Worm (Caenorhabditis elegans) whole organism, L1 larva: ENCODE results near the gene klp-19.

Experiments used
- C04F5.9 ChIP-seq: sonication (generic microtip); optimal IDR thresholded peaks from 2 replicates; lab custom pipeline; 2016; ENCODE audit warnings: missing genetic modification characterization, missing compliant biosample characterization
- C16A3.4 ChIP-seq: fragments of 150-350 bp; optimal IDR thresholded peaks from 2 replicates; lab custom pipeline; 2014; ENCODE audit warnings: missing biosample characterization, missing genetic modification characterization
- C34B4.2 ChIP-seq: sonication (generic microtip); optimal IDR thresholded peaks from 2 replicates; lab custom pipeline; 2017; ENCODE audit warnings: mild to moderate bottlenecking, missing genetic modification characterization, missing compliant biosample characterization
- Y116A8C.19 ChIP-seq: sonication (generic microtip); optimal IDR thresholded peaks from 2 replicates; lab custom pipeline; 2016; ENCODE audit warnings: missing compliant biosample characterization, missing genetic modification characterization, borderline replicate concordance
- aha-1 ChIP-seq: fragments of 150-350 bp; optimal IDR thresholded peaks from 2 replicates; lab custom pipeline; 2014; ENCODE audit warnings: missing biosample characterization, missing genetic modification characterization
- alr-1 ChIP-seq: fragments of 200-800 bp; sonication (Bioruptor generic); optimal IDR thresholded peaks from 2 replicates; lab custom pipeline; 2018; ENCODE audit warnings: borderline replicate concordance, mild to moderate bottlenecking, missing genetic modification characterization, missing compliant biosample characterization
- aly-2 ChIP-seq: fragments of 150-350 bp; optimal IDR thresholded peaks from 2 replicates; lab custom pipeline; 2014; ENCODE audit warnings: missing biosample characterization, missing genetic modification characterization
- ama-1 ChIP-seq: fragments of 150-350 bp; optimal IDR thresholded peaks from 2 replicates; lab custom pipeline; 2014
- blmp-1 ChIP-seq: fragments of 150-350 bp; optimal IDR thresholded peaks from 2 replicates; lab custom pipeline; 2014; ENCODE audit warnings: missing biosample characterization, missing genetic modification characterization
- ceh-63 ChIP-seq: fragments of 200-800 bp; sonication (Bioruptor generic); optimal IDR thresholded peaks from 2 replicates; lab custom pipeline; 2018; ENCODE audit warnings: mild to moderate bottlenecking, missing genetic modification characterization, missing compliant biosample characterization
- ceh-82 ChIP-seq, 3 experiments: fragments of 150-350 bp in 1 of 3; sonication (generic microtip) in 2 of 3; optimal IDR thresholded peaks; 2 replicates each; lab custom pipeline; 2014 to 2017; ENCODE audit warnings: missing biosample characterization in 3 of 3, missing genetic modification characterization in 3 of 3
- ceh-88 ChIP-seq: fragments of 200-800 bp; sonication (Bioruptor generic); IDR thresholded peaks from 2 replicates; pipeline ENCODE4 v1.3.6; 2022; ENCODE audit warnings: missing genetic modification characterization, missing compliant biosample characterization
- ceh-90 ChIP-seq: sonication (generic microtip); optimal IDR thresholded peaks from 2 replicates; lab custom pipeline; 2016; ENCODE audit warnings: missing genetic modification characterization, missing compliant biosample characterization
- ces-1 ChIP-seq: fragments of 150-350 bp; optimal IDR thresholded peaks from 2 replicates; lab custom pipeline; 2014; ENCODE audit warnings: missing biosample characterization, missing genetic modification reagents, missing genetic modification characterization
- dpl-1 ChIP-seq, 3 experiments: fragments of 150-350 bp in 2 of 3; sonication (generic microtip) in 1 of 3; optimal IDR thresholded peaks; 2 replicates each; lab custom pipeline; 2014 to 2017; ENCODE audit warnings: missing biosample characterization in 3 of 3, missing genetic modification characterization in 3 of 3, missing genetic modification reagents in 3 of 3
- dsc-1 ChIP-seq: sonication (generic microtip); optimal IDR thresholded peaks from 2 replicates; lab custom pipeline; 2016; ENCODE audit warnings: mild to moderate bottlenecking, missing genetic modification characterization, missing compliant biosample characterization
- efl-3 ChIP-seq: fragments of 200-800 bp; sonication (Bioruptor generic); optimal IDR thresholded peaks from 2 replicates; lab custom pipeline; 2018; ENCODE audit warnings: mild to moderate bottlenecking, missing genetic modification characterization, missing compliant biosample characterization
- egl-27 ChIP-seq, 2 experiments: fragments of 150-350 bp in 1 of 2; sonication (generic microtip); optimal IDR thresholded peaks; 3 replicates each; lab custom pipeline; 2017 to 2018; ENCODE audit warnings: missing biosample characterization in 2 of 2, missing genetic modification characterization in 2 of 2, missing genetic modification reagents in 2 of 2
- fkh-4 ChIP-seq: sonication (generic microtip); optimal IDR thresholded peaks from 2 replicates; lab custom pipeline; 2016; ENCODE audit warnings: missing compliant biosample characterization, missing genetic modification characterization, borderline replicate concordance
- grh-1 ChIP-seq: fragments of 200-800 bp; sonication (Bioruptor generic); IDR thresholded peaks from 2 replicates; pipeline ENCODE4 v1.3.6; 2022; ENCODE audit warnings: missing genetic modification reagents, missing genetic modification characterization, missing compliant biosample characterization
- hlh-17 ChIP-seq: fragments of 200-800 bp; sonication (Bioruptor generic); optimal IDR thresholded peaks from 2 replicates; lab custom pipeline; 2018; ENCODE audit warnings: missing genetic modification characterization, mild to moderate bottlenecking, missing compliant biosample characterization, moderate library complexity, borderline replicate concordance
- hlh-4 ChIP-seq: sonication (generic microtip); optimal IDR thresholded peaks from 2 replicates; lab custom pipeline; 2016; ENCODE audit warnings: mild to moderate bottlenecking, missing genetic modification characterization, missing compliant biosample characterization
- irx-1 ChIP-seq: sonication (generic microtip); optimal IDR thresholded peaks from 2 replicates; lab custom pipeline; 2016; ENCODE audit warnings: missing genetic modification characterization, missing compliant biosample characterization
- isw-1 ChIP-seq: fragments of 200-800 bp; sonication (Bioruptor generic); IDR thresholded peaks from 2 replicates; pipeline ENCODE4 v1.3.6; 2022; ENCODE audit warnings: missing genetic modification characterization, missing compliant biosample characterization
- jun-1 ChIP-seq: fragments of 150-350 bp; optimal IDR thresholded peaks from 2 replicates; lab custom pipeline; 2014; ENCODE audit warnings: missing biosample characterization, missing genetic modification reagents, missing genetic modification characterization
- lin-15B ChIP-seq: fragments of 150-350 bp; sonication (generic microtip); optimal IDR thresholded peaks from 3 replicates; lab custom pipeline; 2014; ENCODE audit warnings: missing biosample characterization, missing genetic modification characterization
- lin-39 ChIP-seq: fragments of 150-350 bp; optimal IDR thresholded peaks from 2 replicates; lab custom pipeline; 2014; ENCODE audit warnings: missing biosample characterization, missing genetic modification reagents, missing genetic modification characterization
- lir-3 ChIP-seq: sonication (generic microtip); optimal IDR thresholded peaks from 2 replicates; lab custom pipeline; 2016; ENCODE audit warnings: mild to moderate bottlenecking, missing genetic modification characterization, moderate library complexity, missing compliant biosample characterization; ENCODE audit not compliant: poor library complexity
- lsy-2 ChIP-seq, 2 experiments: fragments of 150-350 bp; optimal IDR thresholded peaks; 2 replicates each; lab custom pipeline; 2014; ENCODE audit warnings: missing biosample characterization in 2 of 2, missing genetic modification characterization in 2 of 2
- mab-9 ChIP-seq: fragments of 200-800 bp; sonication (Bioruptor generic); IDR thresholded peaks from 2 replicates; pipeline ENCODE4 v1.3.6; 2022; ENCODE audit warnings: missing genetic modification reagents, missing genetic modification characterization, missing compliant biosample characterization
- mdl-1 ChIP-seq, 2 experiments: fragments of 150-350 bp; optimal IDR thresholded peaks; 2 replicates each; lab custom pipeline; 2014 to 2017; ENCODE audit warnings: missing biosample characterization in 2 of 2, missing genetic modification characterization in 2 of 2, inconsistent platforms in 1 of 2
- nhr-11 ChIP-seq: fragments of 150-350 bp; optimal IDR thresholded peaks from 2 replicates; lab custom pipeline; 2014; ENCODE audit warnings: missing biosample characterization, missing genetic modification characterization
- nhr-19 ChIP-seq: fragments of 200-800 bp; sonication (Bioruptor generic); conservative IDR thresholded peaks from 2 replicates; pipeline ENCODE4 v1.3.6; 2022; ENCODE audit warnings: missing genetic modification characterization, missing compliant biosample characterization
- nhr-20 ChIP-seq: sonication (generic microtip); optimal IDR thresholded peaks from 2 replicates; lab custom pipeline; 2016; ENCODE audit warnings: mild to moderate bottlenecking, missing genetic modification characterization, missing compliant biosample characterization
- nhr-237 ChIP-seq: fragments of 150-350 bp; optimal IDR thresholded peaks from 2 replicates; lab custom pipeline; 2014; ENCODE audit warnings: missing biosample characterization, missing genetic modification characterization
- nhr-28 ChIP-seq: fragments of 150-350 bp; optimal IDR thresholded peaks from 2 replicates; lab custom pipeline; 2014; ENCODE audit warnings: missing biosample characterization, missing genetic modification characterization
- nhr-47 ChIP-seq: sonication (generic microtip); optimal IDR thresholded peaks from 2 replicates; lab custom pipeline; 2016; ENCODE audit warnings: mild to moderate bottlenecking, missing genetic modification characterization, moderate library complexity, missing compliant biosample characterization
- nhr-85 ChIP-seq: sonication (generic microtip); peaks from one replicate; lab custom pipeline; 2016; ENCODE audit warnings: missing genetic modification characterization, inconsistent platforms, missing compliant biosample characterization
- nhr-90 ChIP-seq: sonication (generic microtip); optimal IDR thresholded peaks from 2 replicates; lab custom pipeline; 2016; ENCODE audit warnings: mild to moderate bottlenecking, missing genetic modification characterization, missing compliant biosample characterization; ENCODE audit not compliant: poor library complexity
- pax-3 ChIP-seq: fragments of 200-800 bp; sonication (Bioruptor generic); optimal IDR thresholded peaks from 2 replicates; lab custom pipeline; 2018; ENCODE audit warnings: mild to moderate bottlenecking, missing genetic modification characterization, moderate library complexity, missing compliant biosample characterization
- pqm-1 ChIP-seq: sonication (generic microtip); optimal IDR thresholded peaks from 3 replicates; lab custom pipeline; 2017; ENCODE audit warnings: missing biosample characterization, missing genetic modification characterization
- rnt-1 ChIP-seq: sonication (generic microtip); optimal IDR thresholded peaks from 2 replicates; lab custom pipeline; 2016; ENCODE audit warnings: mild to moderate bottlenecking, missing genetic modification characterization, moderate library complexity, missing compliant biosample characterization
- skn-1 ChIP-seq: fragments of 150-350 bp; optimal IDR thresholded peaks from 2 replicates; lab custom pipeline; 2014; ENCODE audit warnings: missing biosample characterization, missing genetic modification characterization
- snu-23 ChIP-seq: sonication (generic microtip); optimal IDR thresholded peaks from 2 replicates; lab custom pipeline; 2016; ENCODE audit warnings: missing genetic modification characterization, missing compliant biosample characterization
- sox-4 ChIP-seq: sonication (generic microtip); optimal IDR thresholded peaks from 2 replicates; lab custom pipeline; 2016; ENCODE audit warnings: missing genetic modification characterization, missing compliant biosample characterization
- sptf-1 ChIP-seq: fragments of 150-350 bp; optimal IDR thresholded peaks from 2 replicates; lab custom pipeline; 2014; ENCODE audit warnings: missing biosample characterization, missing genetic modification characterization
- sup-37 ChIP-seq: fragments of 200-800 bp; sonication (Bioruptor generic); optimal IDR thresholded peaks from 2 replicates; lab custom pipeline; 2018; ENCODE audit warnings: mild to moderate bottlenecking, missing genetic modification characterization, missing compliant biosample characterization
- tbx-2 ChIP-seq: sonication (generic microtip); optimal IDR thresholded peaks from 2 replicates; lab custom pipeline; 2016; ENCODE audit warnings: missing genetic modification characterization, missing compliant biosample characterization
- tlp-1 ChIP-seq: fragments of 150-350 bp; optimal IDR thresholded peaks from 2 replicates; lab custom pipeline; 2014; ENCODE audit warnings: missing biosample characterization, missing genetic modification characterization
- unc-86 ChIP-seq: sonication (generic microtip); optimal IDR thresholded peaks from 2 replicates; lab custom pipeline; 2016; ENCODE audit warnings: missing genetic modification characterization, missing compliant biosample characterization
- vab-15 ChIP-seq: sonication (generic microtip); optimal IDR thresholded peaks from 2 replicates; lab custom pipeline; 2017; ENCODE audit warnings: missing genotype, mild to moderate bottlenecking, missing genetic modification characterization, missing compliant biosample characterization
- xbp-1 ChIP-seq: sonication (generic microtip); optimal IDR thresholded peaks from 2 replicates; lab custom pipeline; 2016; ENCODE audit warnings: missing genetic modification characterization, missing compliant biosample characterization
- zag-1 ChIP-seq: fragments of 150-350 bp; optimal IDR thresholded peaks from 2 replicates; lab custom pipeline; 2014; ENCODE audit warnings: missing biosample characterization, missing genetic modification characterization
- ztf-4 ChIP-seq: fragments of 150-350 bp; optimal IDR thresholded peaks from 2 replicates; lab custom pipeline; 2014; ENCODE audit warnings: missing biosample characterization, missing genetic modification characterization

The klp-19 gene

ce11 chrIII:13310552-13310951 is 3.5 kb upstream of the klp-19 start (continued):
- no peak for TF ChIP-seq vab-15 (tag; lab: Kevin White, UChicago)
- TF ChIP-seq aly-2 (tag; lab: Kevin White, UChicago) = no peak
- TF ChIP-seq sox-4 (tag; lab: Kevin White, UChicago) = no peak
- TF ChIP-seq Y116A8C.19 (tag; lab: Kevin White, UChicago) = no peak
- no peak for TF ChIP-seq lin-15B (tag; lab: Kevin White, UChicago)
- TF ChIP-seq aha-1 (tag; lab: Kevin White, UChicago) = no peak
- TF ChIP-seq ceh-82 (tag; optimal IDR thresholded peaks at IDR 0.05; lab: Kevin White, UChicago) = no peak
- TF ChIP-seq hlh-4 (tag; lab: Kevin White, UChicago) = no peak
- peak; percentile 12 to 40 (median 27) for TF ChIP-seq dpl-1 (GFP tag; optimal IDR thresholded peaks at IDR 0.05; lab: Kevin White, UChicago)
- no peak for TF ChIP-seq efl-3 (GFP tag; lab: Kevin White, UChicago)
- TF ChIP-seq blmp-1 (tag; lab: Kevin White, UChicago) = no peak
- no peak for TF ChIP-seq nhr-11 (tag; lab: Kevin White, UChicago)
- no peak for TF ChIP-seq C16A3.4
- no peak for TF ChIP-seq hlh-17
- no peak for TF ChIP-seq mab-9 (GFP tag; lab: Robert Waterston, UW)
- no peak for TF ChIP-seq xbp-1 (tag; lab: Kevin White, UChicago)
- TF ChIP-seq mdl-1 (tag; optimal IDR thresholded peaks at IDR 0.05; lab: Kevin White, UChicago) = no peak
- TF ChIP-seq pqm-1 (tag; lab: Kevin White, UChicago) = no peak
- no peak for TF ChIP-seq ceh-88
- TF ChIP-seq C34B4.2 = no peak
- no peak for TF ChIP-seq nhr-28 (tag; lab: Kevin White, UChicago)
- no peak for TF ChIP-seq alr-1 (tag; lab: Kevin White, UChicago)
- TF ChIP-seq ceh-63 (GFP tag; lab: Kevin White, UChicago) = no peak
- 0 out of 2 replicates have a peak, but pooled peaks have one; percentile 2 for TF ChIP-seq nhr-19
- TF ChIP-seq isw-1 (GFP tag; lab: Robert Waterston, UW) = no peak
- no peak for TF ChIP-seq ceh-90 (tag; lab: Kevin White, UChicago)
- no peak for TF ChIP-seq sptf-1 (tag; lab: Kevin White, UChicago)
- TF ChIP-seq jun-1 (tag; lab: Kevin White, UChicago) = peak; percentile 8
- TF ChIP-seq nhr-85 (tag; lab: Kevin White, UChicago) = no peak
- TF ChIP-seq fkh-4 = no peak
- TF ChIP-seq irx-1 (tag; lab: Kevin White, UChicago) = no peak
- peak; percentile 57 for TF ChIP-seq snu-23 (GFP tag; lab: Kevin White, UChicago)
- TF ChIP-seq unc-86 = no peak
- TF ChIP-seq lsy-2 (tag; optimal IDR thresholded peaks at IDR 0.05; lab: Kevin White, UChicago) = peak in 1 of 2 experiments; percentile 23
- no peak for TF ChIP-seq ces-1 (GFP tag; lab: Kevin White, UChicago)
- no peak for TF ChIP-seq sup-37 (GFP tag; lab: Kevin White, UChicago)
- TF ChIP-seq lin-39 = no peak
- no peak for TF ChIP-seq skn-1 (tag; lab: Kevin White, UChicago)
- TF ChIP-seq nhr-20 = peak; percentile 13
- TF ChIP-seq C04F5.9 (tag; lab: Kevin White, UChicago) = no peak
- no peak for TF ChIP-seq egl-27 (tag; optimal IDR thresholded peaks at IDR 0.05; lab: Kevin White, UChicago)
- TF ChIP-seq nhr-47 = no peak
- no peak for TF ChIP-seq nhr-237 (tag; lab: Kevin White, UChicago)
- TF ChIP-seq lir-3 (tag; lab: Kevin White, UChicago) = no peak
- no peak for TF ChIP-seq pax-3
- no peak for TF ChIP-seq rnt-1 (tag; lab: Kevin White, UChicago)
- no peak for TF ChIP-seq zag-1 (tag; lab: Kevin White, UChicago)
- TF ChIP-seq nhr-90 = no peak
- TF ChIP-seq tlp-1 (tag; lab: Kevin White, UChicago) = no peak
- no peak for TF ChIP-seq dsc-1 (tag; lab: Kevin White, UChicago)
- no peak for TF ChIP-seq ztf-4 (tag; lab: Kevin White, UChicago)
- no peak for TF ChIP-seq ama-1
- no peak for TF ChIP-seq tbx-2 (tag; lab: Kevin White, UChicago)
- TF ChIP-seq grh-1 (GFP tag; lab: Robert Waterston, UW) = no peak
